Worm (Caenorhabditis elegans): ENCODE results near the gene ufd-3.

- no peak for TF ChIP-seq nhr-28 (tag; optimal IDR thresholded peaks at IDR 0.05)
- TF ChIP-seq lin-13 (GFP tag; optimal IDR thresholded peaks at IDR 0.05): peak; percentile 53
- TF ChIP-seq irx-1 (tag; optimal IDR thresholded peaks at IDR 0.05): peak; percentile 53
- TF ChIP-seq mab-9 (GFP tag; IDR thresholded peaks at IDR 0.05): no peak
- TF ChIP-seq ztf-11 (tag; optimal IDR thresholded peaks at IDR 0.05): peak in 1 of 2 experiments; percentile 57
- no peak for TF ChIP-seq nhr-76 (tag; optimal IDR thresholded peaks at IDR 0.05)
- TF ChIP-seq skn-1 (tag; optimal IDR thresholded peaks at IDR 0.05): peak; percentile 83
- TF ChIP-seq egl-27 (tag; optimal IDR thresholded peaks at IDR 0.05): no peak
- TF ChIP-seq xbp-1 (tag; optimal IDR thresholded peaks at IDR 0.05): peak; percentile 61
- no peak for TF ChIP-seq ceh-88 (GFP tag; IDR thresholded peaks at IDR 0.05)
- TF ChIP-seq fos-1 (tag; optimal IDR thresholded peaks at IDR 0.05): no peak
- TF ChIP-seq nhr-237 (tag; optimal IDR thresholded peaks at IDR 0.05): no peak
- no peak for TF ChIP-seq lin-39 (tag; optimal IDR thresholded peaks at IDR 0.05)
- peak; percentile 46 for TF ChIP-seq nhr-90 (tag; optimal IDR thresholded peaks at IDR 0.05; ENCODE audit: poor library complexity)
Observed at ce11 chrII:9967999-9968706, 27.6 kb downstream of the ufd-3 start, which contains the start of the genes R53.4 and psf-1.
